Worm (Caenorhabditis elegans) whole organism, L4 larva: ENCODE results near the gene sdz-28.
A peak's percentile ranks its signal among the peaks of the same experiment; 100 is the strongest.

Source experiments
- D1046.2 ChIP-seq: fragments of 200-800 bp; sonication (Bioruptor generic); IDR thresholded peaks from 2 replicates; pipeline ENCODE4 v1.3.6; 2022; ENCODE audit warnings: missing genetic modification characterization, missing compliant biosample characterization
- F10B5.3 ChIP-seq: sonication (generic microtip); optimal IDR thresholded peaks from 2 replicates; lab custom pipeline; 2016; ENCODE audit warnings: mild to moderate bottlenecking, missing genetic modification characterization, missing compliant biosample characterization
- F26F4.8 ChIP-seq: fragments of 200-800 bp; sonication (Bioruptor generic); conservative IDR thresholded peaks from 2 replicates; pipeline ENCODE4 v1.3.6; 2022; ENCODE audit warnings: missing genetic modification characterization, missing compliant biosample characterization
- R02D3.7 ChIP-seq: fragments of 150-350 bp; sonication (generic microtip); optimal IDR thresholded peaks from 3 replicates; lab custom pipeline; 2014; ENCODE audit warnings: missing biosample characterization, missing genetic modification characterization
- Y48G9A.11 ChIP-seq: fragments of 200-800 bp; sonication (Bioruptor generic); IDR thresholded peaks from 2 replicates; pipeline ENCODE4 v1.3.6; 2022; ENCODE audit warnings: missing genetic modification reagents, missing genetic modification characterization, missing compliant biosample characterization
- Y75B8A.6 ChIP-seq: fragments of 200-800 bp; sonication (Bioruptor generic); IDR thresholded peaks from 2 replicates; pipeline ENCODE4 v1.3.6; 2022; ENCODE audit warnings: missing genetic modification reagents, missing genetic modification characterization, missing compliant biosample characterization
- ZK337.2 ChIP-seq: fragments of 200-800 bp; sonication (Bioruptor generic); IDR thresholded peaks from 2 replicates; pipeline ENCODE4 v1.3.6; 2022; ENCODE audit warnings: missing genetic modification reagents, missing genetic modification characterization, missing compliant biosample characterization
- aha-1 ChIP-seq: fragments of 150-350 bp; peaks from one replicate; lab custom pipeline; 2014; ENCODE audit warnings: missing biosample characterization, missing genetic modification characterization
- aly-2 ChIP-seq: sonication (generic microtip); optimal IDR thresholded peaks from 2 replicates; lab custom pipeline; 2018; ENCODE audit warnings: missing biosample characterization, missing genetic modification characterization
- ama-1 ChIP-seq: fragments of 150-350 bp; optimal IDR thresholded peaks from 2 replicates; lab custom pipeline; 2014; ENCODE audit warnings: inconsistent platforms, mixed read lengths
- ceh-44 ChIP-seq: fragments of 200-800 bp; sonication (Bioruptor generic); IDR thresholded peaks from 2 replicates; pipeline ENCODE4 v1.3.6; 2022; ENCODE audit warnings: missing genetic modification reagents, missing genetic modification characterization, missing compliant biosample characterization
- ceh-82 ChIP-seq: sonication (generic microtip); optimal IDR thresholded peaks from 2 replicates; lab custom pipeline; 2017; ENCODE audit warnings: missing biosample characterization, missing genetic modification characterization
- ctbp-1 ChIP-seq: fragments of 200-800 bp; sonication (Bioruptor generic); IDR thresholded peaks from 2 replicates; pipeline ENCODE4 v1.3.6; 2022; ENCODE audit warnings: missing genetic modification reagents, missing genetic modification characterization, missing compliant biosample characterization
- daf-16 ChIP-seq, 3 experiments: sonication (generic microtip); optimal IDR thresholded peaks; 2 replicates each; lab custom pipeline; 2016 to 2017; ENCODE audit warnings: missing genetic modification characterization in 3 of 3, missing genetic modification reagents in 3 of 3, mild to moderate bottlenecking in 2 of 3, missing compliant biosample characterization in 2 of 3, missing biosample characterization in 1 of 3, moderate library complexity in 1 of 3
- daf-8 ChIP-seq: fragments of 200-800 bp; sonication (Bioruptor generic); IDR thresholded peaks from 2 replicates; pipeline ENCODE4 v1.3.6; 2022; ENCODE audit warnings: missing genetic modification characterization, missing compliant biosample characterization
- dmd-6 ChIP-seq: fragments of 200-800 bp; sonication (Bioruptor generic); IDR thresholded peaks from 2 replicates; pipeline ENCODE4 v1.3.6; 2022; ENCODE audit warnings: missing genetic modification reagents, missing genetic modification characterization, missing compliant biosample characterization
- dmd-8 ChIP-seq: fragments of 200-800 bp; sonication (Bioruptor generic); IDR thresholded peaks from 2 replicates; pipeline ENCODE4 v1.3.6; 2022; ENCODE audit warnings: missing genetic modification characterization, missing compliant biosample characterization
- dmd-9 ChIP-seq: fragments of 200-800 bp; sonication (Bioruptor generic); IDR thresholded peaks from 2 replicates; pipeline ENCODE4 v1.3.6; 2022; ENCODE audit warnings: missing genetic modification reagents, missing genetic modification characterization, missing compliant biosample characterization
- dve-1 ChIP-seq: sonication (generic microtip); optimal IDR thresholded peaks from 2 replicates; lab custom pipeline; 2017; ENCODE audit warnings: antibody characterized with exemption, mild to moderate bottlenecking, missing genetic modification characterization, missing compliant biosample characterization; ENCODE audit not compliant: insufficient read depth
- hif-1 ChIP-seq, 2 experiments: sonication (generic microtip); optimal IDR thresholded peaks; 2 replicates each; lab custom pipeline; 2016 to 2017; ENCODE audit warnings: missing compliant biosample characterization in 2 of 2, missing genetic modification characterization in 2 of 2, missing genetic modification reagents in 2 of 2, missing genotype in 2 of 2, mild to moderate bottlenecking in 1 of 2
- hlh-11 ChIP-seq: fragments of 200-800 bp; sonication (Bioruptor generic); optimal IDR thresholded peaks from 2 replicates; lab custom pipeline; 2018; ENCODE audit warnings: mild to moderate bottlenecking, missing genetic modification characterization, missing compliant biosample characterization
- hlh-30 ChIP-seq: sonication (generic microtip); optimal IDR thresholded peaks from 2 replicates; lab custom pipeline; 2017; ENCODE audit warnings: antibody characterized with exemption, mild to moderate bottlenecking, missing genetic modification characterization, missing compliant biosample characterization; ENCODE audit not compliant: insufficient read depth
- jun-1 ChIP-seq: fragments of 150-350 bp; optimal IDR thresholded peaks from 2 replicates; lab custom pipeline; 2014; ENCODE audit warnings: missing biosample characterization, missing genetic modification reagents, missing genetic modification characterization
- lin-1 ChIP-seq: fragments of 200-800 bp; sonication (Bioruptor generic); IDR thresholded peaks from 2 replicates; pipeline ENCODE4 v1.3.6; 2022; ENCODE audit warnings: missing genetic modification reagents, missing genetic modification characterization, missing compliant biosample characterization
- lin-13 ChIP-seq: fragments of 150-350 bp; optimal IDR thresholded peaks from 2 replicates; lab custom pipeline; 2014; ENCODE audit warnings: missing biosample characterization, missing genetic modification reagents, missing genetic modification characterization
- lin-38 ChIP-seq: fragments of 200-800 bp; sonication (Bioruptor generic); IDR thresholded peaks from 2 replicates; pipeline ENCODE4 v1.3.6; 2022; ENCODE audit warnings: missing genetic modification reagents, missing genetic modification characterization, missing compliant biosample characterization
- mdl-1 ChIP-seq, 2 experiments: fragments of 150-350 bp in 1 of 2; sonication (generic microtip) in 1 of 2; optimal IDR thresholded peaks; 2 replicates each; lab custom pipeline; 2014 to 2017; ENCODE audit warnings: missing biosample characterization in 2 of 2, missing genetic modification characterization in 2 of 2
- nhr-11 ChIP-seq: fragments of 150-350 bp; optimal IDR thresholded peaks from 2 replicates; lab custom pipeline; 2014; ENCODE audit warnings: missing biosample characterization, missing genetic modification characterization
- nhr-28 ChIP-seq: fragments of 150-350 bp; optimal IDR thresholded peaks from 2 replicates; lab custom pipeline; 2014; ENCODE audit warnings: missing biosample characterization, missing genetic modification characterization
- nhr-77 ChIP-seq: fragments of 150-350 bp; optimal IDR thresholded peaks from 2 replicates; lab custom pipeline; 2014; ENCODE audit warnings: missing biosample characterization, missing genetic modification characterization
- pqm-1 ChIP-seq: sonication (generic microtip); optimal IDR thresholded peaks from 2 replicates; lab custom pipeline; 2017; ENCODE audit warnings: missing biosample characterization, missing genetic modification characterization
- saeg-2 ChIP-seq: fragments of 200-800 bp; sonication (Bioruptor generic); IDR thresholded peaks from 2 replicates; pipeline ENCODE4 v1.3.6; 2022; ENCODE audit warnings: missing genetic modification reagents, missing genetic modification characterization, missing compliant biosample characterization
- set-16 ChIP-seq: fragments of 200-800 bp; sonication (Bioruptor generic); IDR thresholded peaks from 2 replicates; pipeline ENCODE4 v1.3.6; 2022; ENCODE audit warnings: missing genetic modification reagents, missing genetic modification characterization, missing compliant biosample characterization
- tag-97 ChIP-seq: fragments of 200-800 bp; sonication (Bioruptor generic); IDR thresholded peaks from 2 replicates; pipeline ENCODE4 v1.3.6; 2022; ENCODE audit warnings: missing genetic modification characterization, missing compliant biosample characterization
- tra-1 ChIP-seq: fragments of 200-800 bp; sonication (Bioruptor generic); IDR thresholded peaks from 2 replicates; pipeline ENCODE4 v1.3.6; 2022; ENCODE audit warnings: missing genetic modification reagents, missing genetic modification characterization, missing compliant biosample characterization
- unc-130 ChIP-seq: sonication (generic microtip); optimal IDR thresholded peaks from 2 replicates; lab custom pipeline; 2016; ENCODE audit warnings: missing genetic modification reagents, missing genetic modification characterization, missing compliant biosample characterization
- unc-39 ChIP-seq: sonication (generic microtip); optimal IDR thresholded peaks from 2 replicates; lab custom pipeline; 2017; ENCODE audit warnings: missing biosample characterization, missing genetic modification characterization

Gene sdz-28

DNA sequence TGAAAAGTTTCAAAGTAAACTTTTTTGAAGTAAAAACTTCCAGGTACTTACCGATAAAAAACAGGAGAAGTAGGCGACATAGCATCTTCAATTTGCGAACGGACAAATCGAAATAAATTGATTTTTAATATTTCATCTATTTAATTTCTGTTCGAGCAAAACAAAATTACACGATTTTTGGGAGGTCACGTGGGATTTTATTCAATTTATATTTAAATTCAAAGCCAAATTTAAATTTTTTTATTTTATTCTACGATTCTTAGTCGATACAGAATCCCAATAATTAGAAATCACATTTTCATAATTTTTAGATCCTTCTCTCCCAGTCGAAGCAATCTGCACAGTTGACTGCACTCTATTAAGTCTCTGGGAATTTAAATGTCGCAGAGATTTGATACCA lies 39.2 kb downstream of the sdz-28 start, which contains the start of gene C33C12.12:
Gene C33C12.12, minus strand, starts transcription at position 101 of the 400 bp plus-strand sequence.
- no peak for TF ChIP-seq lin-1 (GFP tag; lab: Robert Waterston, UW)
- no peak for TF ChIP-seq lin-38 (GFP tag; lab: Robert Waterston, UW)
- no peak for TF ChIP-seq hlh-11 (tag; lab: Kevin White, UChicago)
- TF ChIP-seq aly-2 (tag; lab: Kevin White, UChicago): no peak
- no peak for TF ChIP-seq unc-39 (tag; lab: Kevin White, UChicago)
- no peak for TF ChIP-seq daf-8 (GFP tag; lab: Robert Waterston, UW)
- TF ChIP-seq saeg-2 (GFP tag; lab: Robert Waterston, UW): no peak
- no peak for TF ChIP-seq tra-1 (GFP tag; lab: Robert Waterston, UW)

DNA sequence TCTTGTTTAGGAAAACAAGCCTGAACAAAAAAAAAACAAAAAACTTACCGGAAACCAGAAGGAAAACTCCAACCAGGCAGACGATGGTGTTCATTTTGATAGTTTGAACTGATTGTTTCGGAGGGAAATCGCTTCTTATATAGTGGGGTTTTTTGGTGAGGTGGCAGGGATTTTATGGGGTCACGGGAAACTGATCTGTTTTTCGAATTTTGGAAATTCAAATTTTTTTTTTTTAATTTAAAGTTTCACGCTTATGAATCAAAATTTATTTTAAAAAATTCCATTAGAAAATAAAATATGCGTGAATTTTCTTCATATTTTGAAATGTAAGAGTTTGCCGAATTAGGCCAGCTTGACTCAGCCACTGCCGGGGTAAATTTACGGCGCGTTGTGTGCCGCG lies 44.5 kb downstream of the sdz-28 start, which contains the start of gene C33C12.7:
Gene C33C12.7, minus strand, starts transcription at position 101 of the 400 bp plus-strand sequence.
- no peak for TF ChIP-seq F10B5.3 (tag; lab: Kevin White, UChicago)
- no peak for TF ChIP-seq nhr-77
- TF ChIP-seq ctbp-1 (GFP tag; lab: Robert Waterston, UW): no peak
- no peak for TF ChIP-seq dmd-8 (GFP tag; lab: Robert Waterston, UW)
- no peak for TF ChIP-seq D1046.2
- no peak for TF ChIP-seq ceh-44 (GFP tag; lab: Robert Waterston, UW)
- no peak for TF ChIP-seq aha-1 (tag; lab: Kevin White, UChicago)
- TF ChIP-seq jun-1 (tag; lab: Kevin White, UChicago): no peak
- no peak for TF ChIP-seq ZK337.2 (GFP tag; lab: Robert Waterston, UW)
- no peak for TF ChIP-seq Y75B8A.6 (GFP tag; lab: Robert Waterston, UW)

DNA sequence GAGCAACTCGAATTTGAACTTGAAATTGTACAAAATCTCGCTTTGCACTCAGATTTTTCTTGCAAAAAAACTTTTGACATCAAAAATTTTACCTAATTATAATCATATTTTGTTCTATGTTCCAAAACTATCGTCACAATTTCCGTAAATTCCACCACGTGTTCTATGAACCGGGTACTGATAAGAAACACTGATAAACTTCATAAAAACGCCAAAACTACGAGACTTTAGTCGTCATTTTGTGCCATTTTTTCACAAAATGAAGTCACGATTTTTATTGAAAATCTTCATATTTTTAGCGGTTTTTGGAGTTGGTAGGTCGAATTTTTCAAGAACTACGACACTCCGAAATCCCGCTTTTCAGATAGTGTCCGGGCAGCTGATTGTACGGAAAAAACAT lies 45.8 kb downstream of the sdz-28 start, which contains the start of gene gba-1:
Gene gba-1, plus strand, starts transcription at position 54 of the 400 bp plus-strand sequence.
- TF ChIP-seq tag-97 (GFP tag; lab: Robert Waterston, UW) (no peak), lin-38 (GFP tag; lab: Robert Waterston, UW) (no peak), dmd-6 (GFP tag; lab: Robert Waterston, UW) (peak; percentile 67), ceh-82 (tag; lab: Kevin White, UChicago) (no peak), set-16 (GFP tag; lab: Robert Waterston, UW) (no peak), R02D3.7 (tag; lab: Kevin White, UChicago) (no peak), nhr-28 (tag; lab: Kevin White, UChicago) (peak; percentile 83), nhr-77 (peak; percentile 71), mdl-1 (tag; optimal IDR thresholded peaks at IDR 0.05; lab: Kevin White, UChicago) (peak in 1 of 2 experiments; percentile 1), aha-1 (tag; lab: Kevin White, UChicago) (peak; percentile 82), daf-16 (GFP tag; optimal IDR thresholded peaks at IDR 0.05; lab: Kevin White, UChicago) (no peak), daf-16 (tag; optimal IDR thresholded peaks at IDR 0.05; lab: Kevin White, UChicago) (peak; percentile 51), dmd-9 (GFP tag; lab: Robert Waterston, UW) (no peak), lin-1 (GFP tag; lab: Robert Waterston, UW) (no peak), dmd-8 (GFP tag; lab: Robert Waterston, UW) (no peak), pqm-1 (tag; lab: Kevin White, UChicago) (peak; percentile 27), dve-1 (tag; lab: Kevin White, UChicago) (peak; percentile 48), Y48G9A.11 (no peak), F26F4.8 (GFP tag; lab: Robert Waterston, UW) (no peak), lin-13 (GFP tag; lab: Kevin White, UChicago) (no peak), hif-1 (tag; optimal IDR thresholded peaks at IDR 0.05; lab: Kevin White, UChicago) (no peak), nhr-11 (tag; lab: Kevin White, UChicago) (no peak), ama-1 (no peak), unc-130 (no peak), hlh-30 (tag; lab: Kevin White, UChicago) (peak; percentile 26)
